Worm (Caenorhabditis elegans) whole organism, L4 larva: Measurements from ENCODE around the gene K08D9.10.
A peak's percentile ranks its signal among the peaks of the same experiment; 100 is the strongest.

ENCODE experiments used
- D1046.2 ChIP-seq: fragments of 200-800 bp; sonication (Bioruptor generic); IDR thresholded peaks from 2 replicates; pipeline ENCODE4 v1.3.6; 2022; ENCODE audit warnings: missing genetic modification characterization, missing compliant biosample characterization
- F10B5.3 ChIP-seq: sonication (generic microtip); optimal IDR thresholded peaks from 2 replicates; lab custom pipeline; 2016; ENCODE audit warnings: mild to moderate bottlenecking, missing genetic modification characterization, missing compliant biosample characterization
- Y105C5A.15 ChIP-seq: fragments of 200-800 bp; sonication (Bioruptor generic); IDR thresholded peaks from 2 replicates; pipeline ENCODE4 v1.3.6; 2022; ENCODE audit warnings: missing genetic modification characterization, missing compliant biosample characterization
- aha-1 ChIP-seq: fragments of 150-350 bp; peaks from one replicate; lab custom pipeline; 2014; ENCODE audit warnings: missing biosample characterization, missing genetic modification characterization
- ceh-20 ChIP-seq: fragments of 200-800 bp; sonication (Bioruptor generic); IDR thresholded peaks from 2 replicates; pipeline ENCODE4 v1.3.6; 2022; ENCODE audit warnings: missing genetic modification reagents, missing genetic modification characterization, missing compliant biosample characterization
- ceh-62 ChIP-seq: sonication (generic microtip); optimal IDR thresholded peaks from 2 replicates; lab custom pipeline; 2017; ENCODE audit warnings: missing biosample characterization, missing genetic modification characterization
- ceh-82 ChIP-seq: sonication (generic microtip); optimal IDR thresholded peaks from 2 replicates; lab custom pipeline; 2017; ENCODE audit warnings: missing biosample characterization, missing genetic modification characterization
- ctbp-1 ChIP-seq: fragments of 200-800 bp; sonication (Bioruptor generic); IDR thresholded peaks from 2 replicates; pipeline ENCODE4 v1.3.6; 2022; ENCODE audit warnings: missing genetic modification reagents, missing genetic modification characterization, missing compliant biosample characterization
- daf-12 ChIP-seq: fragments of 150-350 bp; optimal IDR thresholded peaks from 2 replicates; lab custom pipeline; 2014; ENCODE audit warnings: missing biosample characterization, missing genetic modification reagents, missing genetic modification characterization
- daf-16 ChIP-seq, 3 experiments: sonication (generic microtip); optimal IDR thresholded peaks; 2 replicates each; lab custom pipeline; 2016 to 2017; ENCODE audit warnings: missing genetic modification characterization in 3 of 3, missing genetic modification reagents in 3 of 3, mild to moderate bottlenecking in 2 of 3, missing compliant biosample characterization in 2 of 3, missing biosample characterization in 1 of 3, moderate library complexity in 1 of 3
- daf-8 ChIP-seq: fragments of 200-800 bp; sonication (Bioruptor generic); IDR thresholded peaks from 2 replicates; pipeline ENCODE4 v1.3.6; 2022; ENCODE audit warnings: missing genetic modification characterization, missing compliant biosample characterization
- dmd-6 ChIP-seq: fragments of 200-800 bp; sonication (Bioruptor generic); IDR thresholded peaks from 2 replicates; pipeline ENCODE4 v1.3.6; 2022; ENCODE audit warnings: missing genetic modification reagents, missing genetic modification characterization, missing compliant biosample characterization
- dmd-8 ChIP-seq: fragments of 200-800 bp; sonication (Bioruptor generic); IDR thresholded peaks from 2 replicates; pipeline ENCODE4 v1.3.6; 2022; ENCODE audit warnings: missing genetic modification characterization, missing compliant biosample characterization
- dmd-9 ChIP-seq: fragments of 200-800 bp; sonication (Bioruptor generic); IDR thresholded peaks from 2 replicates; pipeline ENCODE4 v1.3.6; 2022; ENCODE audit warnings: missing genetic modification reagents, missing genetic modification characterization, missing compliant biosample characterization
- dpl-1 ChIP-seq: fragments of 150-350 bp; optimal IDR thresholded peaks from 2 replicates; lab custom pipeline; 2014; ENCODE audit warnings: missing biosample characterization, missing genetic modification reagents, missing genetic modification characterization
- duxl-1 ChIP-seq: sonication (generic microtip); optimal IDR thresholded peaks from 2 replicates; lab custom pipeline; 2016; ENCODE audit warnings: mild to moderate bottlenecking, missing genetic modification characterization, moderate library complexity, missing compliant biosample characterization; ENCODE audit not compliant: poor library complexity
- dve-1 ChIP-seq: sonication (generic microtip); optimal IDR thresholded peaks from 2 replicates; lab custom pipeline; 2017; ENCODE audit warnings: antibody characterized with exemption, mild to moderate bottlenecking, missing genetic modification characterization, missing compliant biosample characterization; ENCODE audit not compliant: insufficient read depth
- hlh-11 ChIP-seq: fragments of 200-800 bp; sonication (Bioruptor generic); optimal IDR thresholded peaks from 2 replicates; lab custom pipeline; 2018; ENCODE audit warnings: mild to moderate bottlenecking, missing genetic modification characterization, missing compliant biosample characterization
- hlh-30 ChIP-seq: sonication (generic microtip); optimal IDR thresholded peaks from 2 replicates; lab custom pipeline; 2017; ENCODE audit warnings: antibody characterized with exemption, mild to moderate bottlenecking, missing genetic modification characterization, missing compliant biosample characterization; ENCODE audit not compliant: insufficient read depth
- jun-1 ChIP-seq: fragments of 150-350 bp; optimal IDR thresholded peaks from 2 replicates; lab custom pipeline; 2014; ENCODE audit warnings: missing biosample characterization, missing genetic modification reagents, missing genetic modification characterization
- lim-7 ChIP-seq: fragments of 200-800 bp; sonication (Bioruptor generic); IDR thresholded peaks from 2 replicates; pipeline ENCODE4 v1.3.6; 2022; ENCODE audit warnings: missing genetic modification characterization, missing compliant biosample characterization
- madf-9 ChIP-seq: fragments of 200-800 bp; sonication (Bioruptor generic); conservative IDR thresholded peaks from 2 replicates; pipeline ENCODE4 v1.3.6; 2022; ENCODE audit warnings: missing genetic modification reagents, missing genetic modification characterization, missing compliant biosample characterization
- mes-2 ChIP-seq: sonication (generic microtip); optimal IDR thresholded peaks from 2 replicates; lab custom pipeline; 2016; ENCODE audit warnings: missing genotype, mild to moderate bottlenecking, missing genetic modification characterization, missing compliant biosample characterization; ENCODE audit not compliant: poor library complexity, severe bottlenecking
- mxl-3 ChIP-seq: fragments of 200-800 bp; sonication (Bioruptor generic); optimal IDR thresholded peaks from 2 replicates; lab custom pipeline; 2018; ENCODE audit warnings: mild to moderate bottlenecking, missing genetic modification characterization, missing compliant biosample characterization
- nhr-11 ChIP-seq: fragments of 150-350 bp; optimal IDR thresholded peaks from 2 replicates; lab custom pipeline; 2014; ENCODE audit warnings: missing biosample characterization, missing genetic modification characterization
- nhr-28 ChIP-seq: fragments of 150-350 bp; optimal IDR thresholded peaks from 2 replicates; lab custom pipeline; 2014; ENCODE audit warnings: missing biosample characterization, missing genetic modification characterization
- set-16 ChIP-seq: fragments of 200-800 bp; sonication (Bioruptor generic); IDR thresholded peaks from 2 replicates; pipeline ENCODE4 v1.3.6; 2022; ENCODE audit warnings: missing genetic modification reagents, missing genetic modification characterization, missing compliant biosample characterization
- spr-3 ChIP-seq: fragments of 200-800 bp; sonication (Bioruptor generic); optimal IDR thresholded peaks from 2 replicates; lab custom pipeline; 2018; ENCODE audit warnings: mild to moderate bottlenecking, missing genetic modification characterization, missing compliant biosample characterization
- tag-97 ChIP-seq: fragments of 200-800 bp; sonication (Bioruptor generic); IDR thresholded peaks from 2 replicates; pipeline ENCODE4 v1.3.6; 2022; ENCODE audit warnings: missing genetic modification characterization, missing compliant biosample characterization
- unc-62 ChIP-seq, 3 experiments: fragments of 150-350 bp in 1 of 3; sonication (generic microtip); optimal IDR thresholded peaks in 2 of 3; peaks in 1 of 3; 1 replicate in 1 of 3; 2 replicates in 2 of 3; lab custom pipeline; 2014 to 2017; ENCODE audit warnings: missing biosample characterization in 3 of 3, missing genetic modification characterization in 3 of 3, missing genetic modification reagents in 3 of 3, missing genotype in 1 of 3

The K08D9.10 gene

DNA sequence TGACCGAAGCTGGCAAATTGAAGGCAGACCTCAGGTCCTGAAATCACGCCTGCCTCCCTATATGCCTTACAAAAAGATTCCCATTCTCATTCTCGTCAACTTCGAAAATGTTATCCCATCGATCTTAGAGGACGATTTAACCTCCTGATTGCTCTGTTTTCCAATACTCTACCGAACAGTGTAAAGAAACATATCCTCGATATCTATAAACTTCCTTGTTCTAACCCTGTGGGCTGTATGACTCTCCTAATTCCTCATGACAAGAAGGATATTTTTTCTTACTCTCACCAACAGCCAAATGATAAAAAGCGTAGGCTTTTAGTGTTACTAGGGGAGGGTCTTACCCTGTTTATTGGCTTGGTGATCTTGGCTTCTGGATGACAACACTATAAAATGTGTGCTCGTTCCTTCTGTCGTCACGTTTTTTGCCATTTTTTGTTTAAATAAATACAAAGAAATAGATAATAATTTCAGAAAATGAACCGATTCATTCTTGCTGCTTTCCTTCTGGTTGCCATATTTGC, 42.9 kb downstream of the K08D9.10 start, which contains the start of gene T28A11.4:
T28A11.4 (plus strand) TSS at position 474 of the 524 bp plus-strand sequence.
- no peak for TF ChIP-seq jun-1 (tag; lab: Kevin White, UChicago)
- TF ChIP-seq aha-1: peak; percentile 68
- TF ChIP-seq ctbp-1 (GFP tag; lab: Robert Waterston, UW): no peak
- no peak for TF ChIP-seq tag-97
- TF ChIP-seq F10B5.3 (tag; lab: Kevin White, UChicago): no peak
- no peak for TF ChIP-seq madf-9 (GFP tag; lab: Robert Waterston, UW)
- no peak for TF ChIP-seq dmd-8 (GFP tag; lab: Robert Waterston, UW)
- no peak for TF ChIP-seq spr-3
- TF ChIP-seq unc-62 (GFP tag; optimal IDR thresholded peaks at IDR 0.05 in 1 of 2; lab: Kevin White, UChicago): peak in 1 of 2 experiments; percentile 55
- TF ChIP-seq unc-62 (tag; optimal IDR thresholded peaks at IDR 0.05; lab: Kevin White, UChicago): no peak
- no peak for TF ChIP-seq daf-12
- no peak for TF ChIP-seq daf-8 (GFP tag; lab: Robert Waterston, UW)
- TF ChIP-seq hlh-11 (tag; lab: Kevin White, UChicago): no peak
- TF ChIP-seq, all 104 proteins: peak for 2

DNA sequence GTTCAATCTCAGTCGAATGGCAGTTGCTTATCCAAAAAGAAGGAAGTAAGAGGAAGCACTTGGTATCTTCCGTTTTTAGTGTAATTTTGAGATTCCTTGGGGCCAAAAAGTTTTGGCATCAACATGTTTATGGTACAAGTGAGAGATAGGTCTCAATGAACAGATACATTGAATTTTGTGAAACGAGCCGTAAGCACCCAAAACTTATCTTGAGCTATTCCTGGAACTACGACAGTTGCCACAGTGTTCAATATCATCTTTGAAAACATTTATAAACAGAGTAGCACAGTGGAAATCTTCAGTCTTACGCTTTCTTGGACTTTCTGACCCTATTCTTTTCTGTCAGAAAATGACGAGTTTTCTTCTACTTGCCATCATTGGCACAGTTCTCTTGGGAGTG, 44.3 kb downstream of the K08D9.10 start, which contains the start of gene T28A11.3:
T28A11.3 (plus strand) TSS at position 301 of the 400 bp plus-strand sequence.
- TF ChIP-seq daf-16 (GFP tag; optimal IDR thresholded peaks at IDR 0.05; lab: Kevin White, UChicago) (peak in 1 of 2 experiments; percentile 32), daf-16 (tag; optimal IDR thresholded peaks at IDR 0.05; lab: Kevin White, UChicago) (no peak), set-16 (GFP tag; lab: Robert Waterston, UW) (no peak), dmd-9 (GFP tag; lab: Robert Waterston, UW) (no peak), duxl-1 (no peak)

DNA sequence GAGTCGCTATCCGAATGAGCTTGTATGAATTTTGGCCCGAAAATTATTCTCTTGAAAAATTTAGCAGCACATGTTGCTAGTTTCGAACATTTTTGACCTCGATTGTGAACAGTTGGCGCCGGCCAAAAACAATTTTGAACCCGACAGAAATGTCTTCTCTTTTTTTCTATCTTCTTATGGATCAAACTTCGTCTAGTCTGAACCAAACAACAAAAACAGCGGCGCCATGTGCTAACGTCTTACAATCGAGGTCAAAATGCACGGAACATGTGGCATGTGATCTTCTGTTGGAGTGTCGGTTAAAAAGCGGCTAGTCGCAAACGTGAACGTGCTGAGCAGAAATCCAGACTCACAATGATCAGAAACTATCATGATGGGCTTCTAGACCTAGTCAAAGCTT, 45.5 kb downstream of the K08D9.10 start:
- TF ChIP-seq dmd-6 (peak; percentile 56), D1046.2 (GFP tag; lab: Robert Waterston, UW) (no peak), set-16 (GFP tag; lab: Robert Waterston, UW) (no peak), Y105C5A.15 (no peak), unc-62 (GFP tag; optimal IDR thresholded peaks at IDR 0.05 in 1 of 2; lab: Kevin White, UChicago) (peak in 1 of 2 experiments; percentile 80), unc-62 (tag; optimal IDR thresholded peaks at IDR 0.05; lab: Kevin White, UChicago) (no peak), hlh-30 (tag; lab: Kevin White, UChicago) (peak; percentile 16), daf-16 (GFP tag; optimal IDR thresholded peaks at IDR 0.05; lab: Kevin White, UChicago) (peak in 1 of 2 experiments; percentile 90), daf-16 (tag; optimal IDR thresholded peaks at IDR 0.05; lab: Kevin White, UChicago) (no peak), ceh-82 (tag; lab: Kevin White, UChicago) (no peak), dve-1 (tag; lab: Kevin White, UChicago) (no peak), nhr-11 (tag; lab: Kevin White, UChicago) (peak; percentile 15), mxl-3 (GFP tag; lab: Kevin White, UChicago) (peak; percentile 49), ceh-62 (tag; lab: Kevin White, UChicago) (no peak), daf-8 (GFP tag; lab: Robert Waterston, UW) (no peak), hlh-11 (tag; lab: Kevin White, UChicago) (peak; percentile 70), ceh-20 (0 out of 2 replicates have a peak, but pooled peaks have one; percentile 26), mes-2 (tag; lab: Kevin White, UChicago) (no peak)

DNA sequence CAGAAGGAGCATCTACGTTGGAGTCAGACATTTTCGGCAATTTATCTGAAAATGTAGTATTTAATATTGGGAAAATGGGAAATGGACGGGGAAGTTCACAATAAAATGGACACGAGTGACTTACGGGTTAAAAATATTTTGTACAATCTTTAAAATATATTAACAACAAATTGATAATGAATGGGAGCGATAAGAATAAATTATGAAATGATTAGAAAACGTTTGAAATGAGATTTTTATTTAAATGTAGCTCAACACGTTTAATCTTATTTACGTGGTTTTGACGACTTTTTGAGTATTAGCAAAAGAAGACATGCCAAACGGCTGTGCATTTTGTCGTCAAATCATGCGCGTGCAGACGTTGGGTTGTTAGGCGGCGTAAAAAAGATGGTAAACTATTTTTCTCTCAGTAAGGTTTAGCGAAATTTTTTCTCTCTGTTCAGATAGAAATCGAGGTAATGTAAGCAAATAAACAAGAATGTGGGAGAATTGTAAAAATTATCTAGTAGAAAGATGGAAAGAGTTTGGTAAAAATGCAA, 47.5 kb downstream of the K08D9.10 start, which contains the start of gene fbxa-64:
fbxa-64 (minus strand) TSS at position 51 of the 539 bp plus-strand sequence.
- TF ChIP-seq nhr-28 (tag; lab: Kevin White, UChicago) (no peak), dpl-1 (GFP tag; lab: Kevin White, UChicago) (peak; percentile 7), mes-2 (tag; lab: Kevin White, UChicago) (peak; percentile 50), unc-62 (GFP tag; optimal IDR thresholded peaks at IDR 0.05 in 1 of 2; lab: Kevin White, UChicago) (peak in 1 of 2 experiments; percentile 8), unc-62 (tag; optimal IDR thresholded peaks at IDR 0.05; lab: Kevin White, UChicago) (no peak), lim-7 (GFP tag; lab: Robert Waterston, UW) (no peak)
